Worm (Caenorhabditis elegans) whole organism, L4/young adult: ENCODE data around the gene T09A5.15.

ENCODE experiments used
- W03F9.2 ChIP-seq: fragments of 150-350 bp; optimal IDR thresholded peaks from 2 replicates; lab custom pipeline; 2014; ENCODE audit warnings: missing biosample characterization, missing genetic modification characterization
- dao-5 ChIP-seq: sonication (generic microtip); optimal IDR thresholded peaks from 2 replicates; lab custom pipeline; 2016; ENCODE audit warnings: missing genotype, missing genetic modification characterization, moderate library complexity, missing compliant biosample characterization
- him-1 ChIP-seq: sonication (generic microtip); optimal IDR thresholded peaks from 2 replicates; lab custom pipeline; 2016; ENCODE audit warnings: missing genotype, missing genetic modification reagents, missing genetic modification characterization, missing compliant biosample characterization

DNA sequence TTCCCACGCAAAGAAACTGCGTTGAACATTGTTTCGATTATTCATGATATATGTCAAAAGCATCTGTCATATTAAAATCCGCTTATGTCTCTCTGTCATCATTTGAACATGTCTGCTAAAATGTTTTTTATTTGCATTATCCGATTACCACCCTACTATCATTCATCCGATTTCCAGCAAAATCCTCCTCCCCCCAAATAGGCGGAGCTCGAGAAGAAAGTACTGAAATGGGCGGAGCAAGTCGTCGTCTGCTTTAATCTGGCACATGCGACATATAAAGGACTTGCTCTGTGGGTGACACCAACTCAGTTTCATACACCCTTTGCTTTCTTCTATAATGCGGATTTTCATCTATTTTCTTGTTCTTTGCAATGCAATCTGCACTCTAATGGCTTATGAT lies 25.7 kb upstream of the T09A5.15 start, which contains the start of gene T09A5.14:
- TF ChIP-seq dao-5 (tag; lab: Kevin White, UChicago) (no peak), him-1 (tag; lab: Kevin White, UChicago) (no peak), W03F9.2 (tag; lab: Kevin White, UChicago) (no peak)
